Fruit fly (Drosophila melanogaster) whole organism, embryonic: ENCODE measurements around the gene PIG-B.

Experiments
- B-H2 ChIP-seq: fragments of 200-800 bp; sonication (Bioruptor generic); optimal IDR thresholded peaks from 2 replicates; lab custom pipeline; 2018; ENCODE audit warnings: missing biosample characterization, mild to moderate bottlenecking, missing genetic modification characterization
- Bteb2 ChIP-seq: fragments of 200-800 bp; sonication (Bioruptor generic); optimal IDR thresholded peaks from 2 replicates; lab custom pipeline; 2016; ENCODE audit warnings: missing biosample characterization, missing genetic modification characterization
- C15 ChIP-seq: fragments of 200-800 bp; sonication (Bioruptor generic); IDR thresholded peaks from 3 replicates; pipeline ENCODE4 v1.3.6; 2022; ENCODE audit warnings: missing biosample characterization, missing genetic modification characterization
- CG10431 ChIP-seq: fragments of 200-800 bp; sonication (Bioruptor generic); optimal IDR thresholded peaks from 3 replicates; lab custom pipeline; 2018; ENCODE audit warnings: missing biosample characterization, mild to moderate bottlenecking, missing genetic modification characterization
- CG10959 ChIP-seq: fragments of 200-800 bp; sonication (Bioruptor generic); IDR thresholded peaks from 2 replicates; pipeline ENCODE4 v1.3.6; 2022; ENCODE audit warnings: missing biosample characterization, missing genetic modification characterization
- CG10979 ChIP-seq: fragments of 200-800 bp; sonication (Bioruptor generic); optimal IDR thresholded peaks from 2 replicates; lab custom pipeline; 2018; ENCODE audit warnings: missing biosample characterization, mild to moderate bottlenecking, missing genetic modification characterization, moderate library complexity
- CG12219 ChIP-seq: fragments of 200-800 bp; sonication (Bioruptor generic); optimal IDR thresholded peaks from 3 replicates; lab custom pipeline; 2018; ENCODE audit warnings: missing biosample characterization, mild to moderate bottlenecking, missing genetic modification characterization
- CG1233 ChIP-seq: fragments of 200-800 bp; sonication (Bioruptor generic); optimal IDR thresholded peaks from 4 replicates; lab custom pipeline; 2018; ENCODE audit warnings: missing biosample characterization, mild to moderate bottlenecking, missing genetic modification characterization
- CG13624 ChIP-seq: fragments of 200-800 bp; sonication (Bioruptor generic); optimal IDR thresholded peaks from 2 replicates; lab custom pipeline; 2016; ENCODE audit warnings: missing biosample characterization, missing genetic modification characterization
- CG13775 ChIP-seq: fragments of 200-800 bp; sonication (Bioruptor generic); optimal IDR thresholded peaks from 3 replicates; lab custom pipeline; 2017; ENCODE audit warnings: missing biosample characterization, mild to moderate bottlenecking, missing genetic modification characterization
- CG14710 ChIP-seq: fragments of 200-800 bp; sonication (Bioruptor generic); optimal IDR thresholded peaks from 3 replicates; lab custom pipeline; 2019; ENCODE audit warnings: missing biosample characterization, mild to moderate bottlenecking, missing genetic modification characterization, moderate library complexity
- CG15479 ChIP-seq: fragments of 200-800 bp; sonication (Bioruptor generic); optimal IDR thresholded peaks from 3 replicates; lab custom pipeline; 2019; ENCODE audit warnings: missing biosample characterization, mild to moderate bottlenecking, missing genetic modification characterization, moderate library complexity
- CG1603 ChIP-seq: fragments of 200-800 bp; sonication (Bioruptor generic); optimal IDR thresholded peaks from 2 replicates; lab custom pipeline; 2019; ENCODE audit warnings: missing biosample characterization, mild to moderate bottlenecking, missing genetic modification characterization, moderate library complexity
- CG1647 ChIP-seq: fragments of 200-800 bp; sonication (Bioruptor generic); optimal IDR thresholded peaks from 3 replicates; lab custom pipeline; 2016; ENCODE audit warnings: missing biosample characterization, missing genetic modification characterization
- CG16779 ChIP-seq: fragments of 200-800 bp; sonication (Bioruptor generic); IDR thresholded peaks from 2 replicates; pipeline ENCODE4 v1.3.6; 2022; ENCODE audit warnings: missing biosample characterization, missing genetic modification characterization
- CG17359 ChIP-seq: fragments of 200-800 bp; sonication (Bioruptor generic); optimal IDR thresholded peaks from 3 replicates; lab custom pipeline; 2018; ENCODE audit warnings: missing biosample characterization, mild to moderate bottlenecking, missing genetic modification characterization, moderate library complexity
- CG2120 ChIP-seq: fragments of 200-800 bp; sonication (Bioruptor generic); optimal IDR thresholded peaks from 3 replicates; lab custom pipeline; 2016; ENCODE audit warnings: missing biosample characterization, missing genetic modification characterization
- CG2678 ChIP-seq: fragments of 200-800 bp; sonication (Bioruptor generic); optimal IDR thresholded peaks from 3 replicates; lab custom pipeline; 2019; ENCODE audit warnings: missing biosample characterization, mild to moderate bottlenecking, missing genetic modification characterization, moderate library complexity
- CG2712 ChIP-seq: fragments of 200-800 bp; optimal IDR thresholded peaks from 3 replicates; lab custom pipeline; 2019; ENCODE audit warnings: missing biosample characterization, mild to moderate bottlenecking, missing genetic modification characterization, moderate library complexity
- CG34422 ChIP-seq: fragments of 200-800 bp; sonication (Bioruptor generic); IDR thresholded peaks from 3 replicates; pipeline ENCODE4 v1.3.6; 2022; ENCODE audit warnings: missing biosample characterization, missing genetic modification characterization
- CG4404 ChIP-seq: fragments of 200-800 bp; sonication (Bioruptor generic); IDR thresholded peaks from 2 replicates; pipeline ENCODE4 v1.3.6; 2022; ENCODE audit warnings: missing biosample characterization, missing genetic modification characterization
- CG7745 ChIP-seq: fragments of 200-800 bp; sonication (Bioruptor generic); optimal IDR thresholded peaks from 2 replicates; lab custom pipeline; 2018; ENCODE audit warnings: missing biosample characterization, mild to moderate bottlenecking, missing genetic modification characterization, moderate library complexity
- CG7928 ChIP-seq: fragments of 200-800 bp; sonication (Bioruptor generic); optimal IDR thresholded peaks from 2 replicates; lab custom pipeline; 2017; ENCODE audit warnings: missing biosample characterization, mild to moderate bottlenecking, missing genetic modification characterization
- CG9797 ChIP-seq: fragments of 200-800 bp; sonication (Bioruptor generic); optimal IDR thresholded peaks from 3 replicates; lab custom pipeline; 2018; ENCODE audit warnings: missing biosample characterization, mild to moderate bottlenecking, missing genetic modification characterization
- CoRest ChIP-seq: fragments of 200-800 bp; sonication (Bioruptor generic); optimal IDR thresholded peaks from 3 replicates; lab custom pipeline; 2018; ENCODE audit warnings: missing biosample characterization, mild to moderate bottlenecking, missing genetic modification characterization, moderate library complexity
- Deaf1 ChIP-seq: fragments of 200-800 bp; optimal IDR thresholded peaks from 3 replicates; lab custom pipeline; 2019; ENCODE audit warnings: missing biosample characterization, mild to moderate bottlenecking, missing genetic modification characterization, moderate library complexity
- Hr3 ChIP-seq: fragments of 200-800 bp; sonication (Bioruptor generic); optimal IDR thresholded peaks from 3 replicates; lab custom pipeline; 2016; ENCODE audit warnings: missing biosample characterization, missing genetic modification characterization
- MBD-R2 ChIP-seq: fragments of 200-800 bp; sonication (Bioruptor generic); IDR thresholded peaks from 2 replicates; pipeline ENCODE4 v1.3.6; 2022; ENCODE audit warnings: missing biosample characterization, missing genetic modification characterization
- Mad ChIP-seq: fragments of 200-800 bp; sonication (Bioruptor generic); optimal IDR thresholded peaks from 2 replicates; lab custom pipeline; 2016; ENCODE audit warnings: missing biosample characterization, missing genetic modification characterization
- Scr ChIP-seq: fragments of 200-800 bp; sonication (Bioruptor generic); IDR thresholded peaks from 2 replicates; pipeline ENCODE4 v1.3.6; 2022; ENCODE audit warnings: missing biosample characterization, missing genetic modification characterization; ENCODE audit not compliant: partially characterized antibody
- Side ChIP-seq: fragments of 200-800 bp; sonication (Bioruptor generic); optimal IDR thresholded peaks from 2 replicates; lab custom pipeline; 2016; ENCODE audit warnings: missing biosample characterization, missing genetic modification characterization
- Tbp ChIP-seq: fragments of >200 bp; optimal IDR thresholded peaks from 2 replicates; lab custom pipeline; 2018; ENCODE audit warnings: missing biosample characterization, missing genetic modification characterization
- Usf ChIP-seq: fragments of 200-800 bp; sonication (Bioruptor generic); optimal IDR thresholded peaks from 2 replicates; lab custom pipeline; 2017; ENCODE audit warnings: missing genotype, missing biosample characterization, missing genetic modification characterization
- ash1 ChIP-seq: fragments of 200-800 bp; sonication (Bioruptor generic); optimal IDR thresholded peaks from 2 replicates; lab custom pipeline; 2018; ENCODE audit warnings: missing biosample characterization, mild to moderate bottlenecking, missing genetic modification characterization
- bowl ChIP-seq: fragments of 200-800 bp; sonication (Bioruptor generic); IDR thresholded peaks from 2 replicates; pipeline ENCODE4 v1.3.6; 2022; ENCODE audit warnings: missing biosample characterization, missing genetic modification characterization
- btn ChIP-seq: fragments of 200-800 bp; sonication (Bioruptor generic); optimal IDR thresholded peaks from 2 replicates; lab custom pipeline; 2016; ENCODE audit warnings: missing biosample characterization, missing genetic modification characterization
- cato ChIP-seq: fragments of 200-800 bp; sonication (Bioruptor generic); optimal IDR thresholded peaks from 2 replicates; lab custom pipeline; 2016; ENCODE audit warnings: missing biosample characterization, missing genetic modification characterization, borderline replicate concordance
- chif ChIP-seq, 2 experiments: fragments of 200-800 bp; sonication (Bioruptor generic); optimal IDR thresholded peaks; 3 replicates each; lab custom pipeline; 2016; ENCODE audit warnings: missing biosample characterization in 2 of 2, missing genetic modification characterization in 2 of 2
- chm ChIP-seq: fragments of 200-800 bp; sonication (Bioruptor generic); IDR thresholded peaks from 2 replicates; pipeline ENCODE4 v1.3.6; 2022; ENCODE audit warnings: missing biosample characterization, missing genetic modification characterization
- chn ChIP-seq: fragments of 200-800 bp; sonication (Bioruptor generic); optimal IDR thresholded peaks from 2 replicates; lab custom pipeline; 2016; ENCODE audit warnings: missing biosample characterization, missing genetic modification characterization
- dpn ChIP-seq, 2 experiments: fragments of 200-800 bp; sonication (Bioruptor generic); optimal IDR thresholded peaks; 3 replicates each; lab custom pipeline; 2016; ENCODE audit warnings: missing biosample characterization in 2 of 2, missing genetic modification characterization in 2 of 2
- exex ChIP-seq: fragments of 200-800 bp; sonication (Bioruptor generic); optimal IDR thresholded peaks from 4 replicates; lab custom pipeline; 2018; ENCODE audit warnings: missing biosample characterization, mild to moderate bottlenecking, missing genetic modification characterization, moderate library complexity
- fd3F ChIP-seq: fragments of 200-800 bp; sonication (Bioruptor generic); optimal IDR thresholded peaks from 2 replicates; lab custom pipeline; 2018; ENCODE audit warnings: missing biosample characterization, mild to moderate bottlenecking, missing genetic modification characterization, moderate library complexity
- hb ChIP-seq: fragments of 200-800 bp; sonication (Bioruptor generic); IDR thresholded peaks from 3 replicates; pipeline ENCODE4 v1.3.6; 2022; ENCODE audit warnings: missing biosample characterization, missing genetic modification characterization; ENCODE audit not compliant: partially characterized antibody
- her ChIP-seq: fragments of 200-800 bp; sonication (Bioruptor generic); optimal IDR thresholded peaks from 2 replicates; lab custom pipeline; 2016; ENCODE audit warnings: missing biosample characterization, missing genetic modification characterization
- inv ChIP-seq: fragments of 200-800 bp; sonication (Bioruptor generic); IDR thresholded peaks from 2 replicates; pipeline ENCODE4 v1.3.6; 2022; ENCODE audit warnings: missing biosample characterization, missing genetic modification characterization; ENCODE audit not compliant: partially characterized antibody
- pros ChIP-seq: fragments of 200-800 bp; sonication (Bioruptor generic); optimal IDR thresholded peaks from 3 replicates; lab custom pipeline; 2019; ENCODE audit warnings: missing biosample characterization, mild to moderate bottlenecking, missing genetic modification characterization, moderate library complexity
- pzg ChIP-seq: fragments of 200-800 bp; sonication (Bioruptor generic); optimal IDR thresholded peaks from 3 replicates; lab custom pipeline; 2018; ENCODE audit warnings: missing biosample characterization, mild to moderate bottlenecking, missing genetic modification characterization, moderate library complexity
- row ChIP-seq: fragments of 200-800 bp; sonication (Bioruptor generic); IDR thresholded peaks from 3 replicates; pipeline ENCODE4 v1.3.6; 2022; ENCODE audit warnings: missing biosample characterization, missing genetic modification characterization
- trem ChIP-seq: fragments of 200-800 bp; optimal IDR thresholded peaks from 3 replicates; lab custom pipeline; 2019; ENCODE audit warnings: missing biosample characterization, mild to moderate bottlenecking, missing genetic modification characterization, moderate library complexity

Gene PIG-B

dm6 chr3L:3842981-3843701 lies 32.1 kb downstream of the PIG-B start (continued):
- TF ChIP-seq B-H2 (GFP tag; lab: Kevin White, UChicago), result no peak
- peak; percentile 39 for TF ChIP-seq CG10979 (tag; lab: Kevin White, UChicago)
- TF ChIP-seq row (GFP tag; lab: Robert Waterston, UW), result peak; percentile 55; the same call in 2 of the 3 replicates
- TF ChIP-seq CG12219 (GFP tag; lab: Kevin White, UChicago), result no peak
- no peak for TF ChIP-seq Tbp (GFP tag; lab: Kevin White, UChicago)
- no peak for TF ChIP-seq CG4404
- 0 out of 3 replicates have a peak, but pooled peaks have one; percentile 11 for TF ChIP-seq CG34422 (GFP tag; lab: Robert Waterston, UW)
- TF ChIP-seq CG16779 (GFP tag; lab: Robert Waterston, UW), result no peak
- peak; percentile 46 for TF ChIP-seq CG2712 (tag; lab: Kevin White, UChicago)
- no peak for TF ChIP-seq trem (tag; lab: Kevin White, UChicago)
- no peak for TF ChIP-seq cato (GFP tag; lab: Kevin White, UChicago)
- no peak for TF ChIP-seq ash1
- TF ChIP-seq Mad (GFP tag; lab: Kevin White, UChicago), result no peak
- no peak for TF ChIP-seq CG7745 (tag; lab: Kevin White, UChicago)
- TF ChIP-seq pzg (GFP tag; lab: Kevin White, UChicago), result no peak
- TF ChIP-seq CG10959, result peak; percentile 68
- TF ChIP-seq MBD-R2 (GFP tag; lab: Robert Waterston, UW), result no peak
- TF ChIP-seq chn, result peak; percentile 35
- no peak for TF ChIP-seq Scr (GFP tag; lab: Robert Waterston, UW)
- no peak for TF ChIP-seq CG7928 (GFP tag; lab: Kevin White, UChicago)
- TF ChIP-seq dpn (GFP tag; optimal IDR thresholded peaks at IDR 0.05; lab: Kevin White, UChicago), result no peak
- TF ChIP-seq CG1647 (GFP tag; lab: Kevin White, UChicago), result no peak
- no peak for TF ChIP-seq fd3F (GFP tag; lab: Kevin White, UChicago)
- TF ChIP-seq chif (GFP tag; optimal IDR thresholded peaks at IDR 0.05; lab: Kevin White, UChicago), result peak in 1 of 2 experiments; percentile 44
- no peak for TF ChIP-seq CG1603 (tag; lab: Kevin White, UChicago)
- no peak for TF ChIP-seq CG13624 (GFP tag; lab: Kevin White, UChicago)
- no peak for TF ChIP-seq CoRest (tag; lab: Kevin White, UChicago)
- TF ChIP-seq CG1233 (GFP tag; lab: Kevin White, UChicago), result no peak
- no peak for TF ChIP-seq CG2678 (tag; lab: Kevin White, UChicago)
- no peak for TF ChIP-seq CG10431 (GFP tag; lab: Kevin White, UChicago)
- no peak for TF ChIP-seq CG13775 (GFP tag; lab: Kevin White, UChicago)
- no peak for TF ChIP-seq hb (GFP tag; lab: Robert Waterston, UW)
- TF ChIP-seq CG17359 (tag; lab: Kevin White, UChicago), result no peak
- TF ChIP-seq CG2120, result no peak
- peak; percentile 53; the same call in 1 of the 2 replicates for TF ChIP-seq chm
- TF ChIP-seq exex (tag; lab: Kevin White, UChicago), result no peak
- no peak for TF ChIP-seq her
- no peak for TF ChIP-seq Side
- no peak for TF ChIP-seq Usf
- no peak for TF ChIP-seq inv (GFP tag; lab: Robert Waterston, UW)
- no peak for TF ChIP-seq Deaf1 (tag; lab: Kevin White, UChicago)
- no peak for TF ChIP-seq CG9797
- TF ChIP-seq btn (GFP tag; lab: Kevin White, UChicago), result no peak
- peak; percentile 8 for TF ChIP-seq CG14710 (tag; lab: Kevin White, UChicago)
- TF ChIP-seq Hr3 (GFP tag; lab: Kevin White, UChicago), result no peak
- peak; percentile 39 for TF ChIP-seq pros (GFP tag; lab: Kevin White, UChicago)
- no peak for TF ChIP-seq bowl (GFP tag; lab: Robert Waterston, UW)
- TF ChIP-seq C15 (GFP tag; lab: Robert Waterston, UW), result no peak
- no peak for TF ChIP-seq CG15479 (GFP tag; lab: Kevin White, UChicago)
- TF ChIP-seq Bteb2 (GFP tag; lab: Kevin White, UChicago), result no peak
